Worm (Caenorhabditis elegans) whole organism, L4 larva: ENCODE measurements around the gene mrps-2.

Experiments used
- F26F4.8 ChIP-seq: fragments of 200-800 bp; sonication (Bioruptor generic); conservative IDR thresholded peaks from 2 replicates; pipeline ENCODE4 v1.3.6; 2022; ENCODE audit warnings: missing genetic modification characterization, missing compliant biosample characterization
- F44E2.7 ChIP-seq: fragments of 200-800 bp; sonication (Bioruptor generic); IDR thresholded peaks from 2 replicates; pipeline ENCODE4 v2.1.2; 2022; ENCODE audit warnings: missing genetic modification characterization, missing compliant biosample characterization
- F49E8.2 ChIP-seq: sonication (generic microtip); optimal IDR thresholded peaks from 2 replicates; lab custom pipeline; 2016; ENCODE audit warnings: missing compliant biosample characterization, mild to moderate bottlenecking, missing genetic modification characterization, borderline replicate concordance
- T26A8.4 ChIP-seq: fragments of 200-800 bp; sonication (Bioruptor generic); IDR thresholded peaks from 2 replicates; pipeline ENCODE4 v1.3.6; 2022; ENCODE audit warnings: missing genetic modification characterization, missing compliant biosample characterization
- Y105C5A.15 ChIP-seq: fragments of 200-800 bp; sonication (Bioruptor generic); IDR thresholded peaks from 2 replicates; pipeline ENCODE4 v1.3.6; 2022; ENCODE audit warnings: missing genetic modification characterization, missing compliant biosample characterization
- Y75B8A.6 ChIP-seq: fragments of 200-800 bp; sonication (Bioruptor generic); IDR thresholded peaks from 2 replicates; pipeline ENCODE4 v1.3.6; 2022; ENCODE audit warnings: missing genetic modification reagents, missing genetic modification characterization, missing compliant biosample characterization
- aly-2 ChIP-seq: sonication (generic microtip); optimal IDR thresholded peaks from 2 replicates; lab custom pipeline; 2018; ENCODE audit warnings: missing biosample characterization, missing genetic modification characterization
- arid-1 ChIP-seq: fragments of 200-800 bp; sonication (Bioruptor generic); conservative IDR thresholded peaks from 2 replicates; pipeline ENCODE4 v1.3.6; 2022; ENCODE audit warnings: missing genetic modification reagents, missing genetic modification characterization, missing compliant biosample characterization
- ces-1 ChIP-seq: fragments of 150-350 bp; sonication (generic microtip); optimal IDR thresholded peaks from 4 replicates; lab custom pipeline; 2014; ENCODE audit warnings: missing biosample characterization, missing genetic modification reagents, missing genetic modification characterization
- ctbp-1 ChIP-seq: fragments of 200-800 bp; sonication (Bioruptor generic); IDR thresholded peaks from 2 replicates; pipeline ENCODE4 v1.3.6; 2022; ENCODE audit warnings: missing genetic modification reagents, missing genetic modification characterization, missing compliant biosample characterization
- daf-16 ChIP-seq, 3 experiments: sonication (generic microtip); optimal IDR thresholded peaks; 2 replicates each; lab custom pipeline; 2016 to 2017; ENCODE audit warnings: missing genetic modification characterization in 3 of 3, missing genetic modification reagents in 3 of 3, mild to moderate bottlenecking in 2 of 3, missing compliant biosample characterization in 2 of 3, missing biosample characterization in 1 of 3, moderate library complexity in 1 of 3
- daf-19 ChIP-seq: fragments of 200-800 bp; sonication (Bioruptor generic); conservative IDR thresholded peaks from 2 replicates; pipeline ENCODE4 v1.3.6; 2022; ENCODE audit warnings: missing genetic modification characterization, missing compliant biosample characterization
- dmd-6 ChIP-seq: fragments of 200-800 bp; sonication (Bioruptor generic); IDR thresholded peaks from 2 replicates; pipeline ENCODE4 v1.3.6; 2022; ENCODE audit warnings: missing genetic modification reagents, missing genetic modification characterization, missing compliant biosample characterization
- dmd-8 ChIP-seq: fragments of 200-800 bp; sonication (Bioruptor generic); IDR thresholded peaks from 2 replicates; pipeline ENCODE4 v1.3.6; 2022; ENCODE audit warnings: missing genetic modification characterization, missing compliant biosample characterization
- dmd-9 ChIP-seq: fragments of 200-800 bp; sonication (Bioruptor generic); IDR thresholded peaks from 2 replicates; pipeline ENCODE4 v1.3.6; 2022; ENCODE audit warnings: missing genetic modification reagents, missing genetic modification characterization, missing compliant biosample characterization
- egl-43 ChIP-seq: fragments of 200-800 bp; sonication (Bioruptor generic); IDR thresholded peaks from 2 replicates; pipeline ENCODE4 v1.3.6; 2022; ENCODE audit warnings: missing genetic modification reagents, missing genetic modification characterization, missing compliant biosample characterization
- hlh-11 ChIP-seq: fragments of 200-800 bp; sonication (Bioruptor generic); optimal IDR thresholded peaks from 2 replicates; lab custom pipeline; 2018; ENCODE audit warnings: mild to moderate bottlenecking, missing genetic modification characterization, missing compliant biosample characterization
- hlh-30 ChIP-seq: sonication (generic microtip); optimal IDR thresholded peaks from 2 replicates; lab custom pipeline; 2017; ENCODE audit warnings: antibody characterized with exemption, mild to moderate bottlenecking, missing genetic modification characterization, missing compliant biosample characterization; ENCODE audit not compliant: insufficient read depth
- hmg-1.1 ChIP-seq: fragments of 200-800 bp; sonication (Bioruptor generic); IDR thresholded peaks from 2 replicates; pipeline ENCODE4 v1.3.6; 2022; ENCODE audit warnings: missing genetic modification reagents, missing genetic modification characterization, missing compliant biosample characterization
- lim-7 ChIP-seq: fragments of 200-800 bp; sonication (Bioruptor generic); IDR thresholded peaks from 2 replicates; pipeline ENCODE4 v1.3.6; 2022; ENCODE audit warnings: missing genetic modification characterization, missing compliant biosample characterization
- lin-13 ChIP-seq: fragments of 150-350 bp; optimal IDR thresholded peaks from 2 replicates; lab custom pipeline; 2014; ENCODE audit warnings: missing biosample characterization, missing genetic modification reagents, missing genetic modification characterization
- lin-38 ChIP-seq: fragments of 200-800 bp; sonication (Bioruptor generic); IDR thresholded peaks from 2 replicates; pipeline ENCODE4 v1.3.6; 2022; ENCODE audit warnings: missing genetic modification reagents, missing genetic modification characterization, missing compliant biosample characterization
- lin-39 ChIP-seq: fragments of 150-350 bp; optimal IDR thresholded peaks from 2 replicates; lab custom pipeline; 2014; ENCODE audit warnings: missing biosample characterization, missing genetic modification reagents, missing genetic modification characterization
- lir-3 ChIP-seq: sonication (generic microtip); optimal IDR thresholded peaks from 2 replicates; lab custom pipeline; 2016; ENCODE audit warnings: mild to moderate bottlenecking, missing genetic modification characterization, missing compliant biosample characterization
- madf-9 ChIP-seq: fragments of 200-800 bp; sonication (Bioruptor generic); conservative IDR thresholded peaks from 2 replicates; pipeline ENCODE4 v1.3.6; 2022; ENCODE audit warnings: missing genetic modification reagents, missing genetic modification characterization, missing compliant biosample characterization
- mes-2 ChIP-seq: sonication (generic microtip); optimal IDR thresholded peaks from 2 replicates; lab custom pipeline; 2016; ENCODE audit warnings: missing genotype, mild to moderate bottlenecking, missing genetic modification characterization, missing compliant biosample characterization; ENCODE audit not compliant: poor library complexity, severe bottlenecking
- mxl-3 ChIP-seq: fragments of 200-800 bp; sonication (Bioruptor generic); optimal IDR thresholded peaks from 2 replicates; lab custom pipeline; 2018; ENCODE audit warnings: mild to moderate bottlenecking, missing genetic modification characterization, missing compliant biosample characterization
- nhr-10 ChIP-seq: fragments of 150-350 bp; optimal IDR thresholded peaks from 2 replicates; lab custom pipeline; 2014; ENCODE audit warnings: missing biosample characterization, missing genetic modification characterization
- nhr-111 ChIP-seq: fragments of 200-800 bp; sonication (Bioruptor generic); optimal IDR thresholded peaks from 2 replicates; lab custom pipeline; 2018; ENCODE audit warnings: mild to moderate bottlenecking, missing genetic modification characterization, missing compliant biosample characterization
- nhr-25 ChIP-seq: sonication (generic microtip); optimal IDR thresholded peaks from 2 replicates; lab custom pipeline; 2017; ENCODE audit warnings: missing genetic modification characterization, mild to moderate bottlenecking, missing compliant biosample characterization, antibody characterized with exemption, moderate library complexity, borderline replicate concordance; ENCODE audit not compliant: insufficient read depth
- nhr-41 ChIP-seq: fragments of 200-800 bp; sonication (Bioruptor generic); IDR thresholded peaks from 2 replicates; pipeline ENCODE4 v1.3.6; 2022; ENCODE audit warnings: missing genetic modification reagents, missing genetic modification characterization, missing compliant biosample characterization
- nhr-42 ChIP-seq: fragments of 200-800 bp; sonication (Bioruptor generic); IDR thresholded peaks from 2 replicates; pipeline ENCODE4 v1.3.6; 2022; ENCODE audit warnings: missing genetic modification characterization, missing compliant biosample characterization
- nhr-48 ChIP-seq: sonication (generic microtip); optimal IDR thresholded peaks from 2 replicates; lab custom pipeline; 2016; ENCODE audit warnings: mild to moderate bottlenecking, missing genetic modification characterization, missing compliant biosample characterization
- nhr-77 ChIP-seq: fragments of 150-350 bp; optimal IDR thresholded peaks from 2 replicates; lab custom pipeline; 2014; ENCODE audit warnings: missing biosample characterization, missing genetic modification characterization
- pha-4 ChIP-seq, 2 experiments: fragments of 150-350 bp in 1 of 2; fragments of 200-800 bp in 1 of 2; sonication (Bioruptor generic) in 1 of 2; IDR thresholded peaks in 1 of 2; optimal IDR thresholded peaks in 1 of 2; 2 replicates each; pipeline versions ENCODE4 v1.3.6 to Lab custom; 2014 to 2022; ENCODE audit warnings: missing genetic modification characterization in 2 of 2, missing genetic modification reagents in 2 of 2, missing biosample characterization in 1 of 2, missing compliant biosample characterization in 1 of 2
- php-3 ChIP-seq: fragments of 200-800 bp; sonication (Bioruptor generic); IDR thresholded peaks from 2 replicates; pipeline ENCODE4 v1.3.6; 2022; ENCODE audit warnings: missing genetic modification reagents, missing genetic modification characterization, missing compliant biosample characterization
- skn-1 ChIP-seq: fragments of 150-350 bp; optimal IDR thresholded peaks from 2 replicates; lab custom pipeline; 2014; ENCODE audit warnings: missing biosample characterization, missing genetic modification characterization
- snpc-4 ChIP-seq: fragments of 150-350 bp; optimal IDR thresholded peaks from 2 replicates; lab custom pipeline; 2014; ENCODE audit warnings: missing biosample characterization, missing genetic modification characterization
- tra-1 ChIP-seq: fragments of 200-800 bp; sonication (Bioruptor generic); IDR thresholded peaks from 2 replicates; pipeline ENCODE4 v1.3.6; 2022; ENCODE audit warnings: missing genetic modification reagents, missing genetic modification characterization, missing compliant biosample characterization
- unc-130 ChIP-seq: sonication (generic microtip); optimal IDR thresholded peaks from 2 replicates; lab custom pipeline; 2016; ENCODE audit warnings: missing genetic modification reagents, missing genetic modification characterization, missing compliant biosample characterization
- unc-39 ChIP-seq: sonication (generic microtip); optimal IDR thresholded peaks from 2 replicates; lab custom pipeline; 2017; ENCODE audit warnings: missing biosample characterization, missing genetic modification characterization
- unc-62 ChIP-seq, 3 experiments: fragments of 150-350 bp in 1 of 3; sonication (generic microtip); optimal IDR thresholded peaks in 2 of 3; peaks in 1 of 3; 1 replicate in 1 of 3; 2 replicates in 2 of 3; lab custom pipeline; 2014 to 2017; ENCODE audit warnings: missing biosample characterization in 3 of 3, missing genetic modification characterization in 3 of 3, missing genetic modification reagents in 3 of 3, missing genotype in 1 of 3
- vab-7 ChIP-seq: fragments of 200-800 bp; sonication (Bioruptor generic); IDR thresholded peaks from 2 replicates; pipeline ENCODE4 v1.3.6; 2022; ENCODE audit warnings: missing genetic modification reagents, missing genetic modification characterization, missing compliant biosample characterization
- zag-1 ChIP-seq: fragments of 150-350 bp; optimal IDR thresholded peaks from 2 replicates; lab custom pipeline; 2014; ENCODE audit warnings: missing biosample characterization, missing genetic modification characterization
- zfp-3 ChIP-seq: fragments of 200-800 bp; sonication (Bioruptor generic); conservative IDR thresholded peaks from 2 replicates; pipeline ENCODE4 v1.3.6; 2022; ENCODE audit warnings: missing genetic modification reagents, missing genetic modification characterization, missing compliant biosample characterization
- zip-11 ChIP-seq: fragments of 200-800 bp; sonication (Bioruptor generic); IDR thresholded peaks from 2 replicates; pipeline ENCODE4 v1.3.6; 2022; ENCODE audit warnings: missing genetic modification characterization, missing compliant biosample characterization

The mrps-2 gene

DNA sequence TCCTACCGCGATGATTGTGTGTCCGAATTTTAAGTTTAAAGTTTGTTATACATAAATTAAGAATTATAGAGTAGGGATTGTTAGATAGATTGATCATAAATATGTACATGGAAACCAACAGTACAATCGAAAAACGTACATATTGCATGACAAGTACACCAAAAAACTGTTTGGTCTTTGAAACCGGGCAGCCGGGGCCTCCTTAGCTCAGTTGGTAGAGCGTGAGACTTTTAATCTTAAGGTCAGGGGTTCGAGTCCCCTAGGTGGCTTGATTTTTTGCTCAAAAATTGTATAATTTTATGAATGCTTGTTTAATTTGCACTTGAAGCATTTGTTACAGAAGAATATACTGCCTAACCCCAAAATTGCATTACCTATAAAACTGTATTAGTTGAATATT is 29.6 kb downstream of the mrps-2 start (continued):
- TF ChIP-seq pha-4 (GFP tag; IDR thresholded peaks at IDR 0.05; lab: Robert Waterston, UW) = peak; percentile 34; the same call in 1 of the 2 replicates
- TF ChIP-seq pha-4 (tag; optimal IDR thresholded peaks at IDR 0.05; lab: Kevin White, UChicago) = no peak
- no peak for TF ChIP-seq mes-2

ce11 chrV:8495965-8496364 is 30.5 kb downstream of the mrps-2 start:
- no peak for TF ChIP-seq nhr-77 (tag; lab: Kevin White, UChicago)
- TF ChIP-seq arid-1 (GFP tag; lab: Robert Waterston, UW) = peak; percentile 43; the same call in 1 of the 2 replicates
- TF ChIP-seq zip-11 (GFP tag; lab: Robert Waterston, UW) = no peak
- 0 out of 2 replicates have a peak, but pooled peaks have one; percentile 62 for TF ChIP-seq dmd-8 (GFP tag; lab: Robert Waterston, UW)
- TF ChIP-seq nhr-41 (GFP tag; lab: Robert Waterston, UW) = peak; percentile 50; the same call in 1 of the 2 replicates
- TF ChIP-seq madf-9 (GFP tag; lab: Robert Waterston, UW) = 0 out of 2 replicates have a peak, but pooled peaks have one; percentile 32
- peak; percentile 36 for TF ChIP-seq unc-130
- TF ChIP-seq daf-19 (GFP tag; lab: Robert Waterston, UW) = peak; percentile 70
- peak; percentile 9 for TF ChIP-seq snpc-4 (tag; lab: Kevin White, UChicago)
- peak; percentile 31 for TF ChIP-seq lir-3
- no peak for TF ChIP-seq F49E8.2 (tag; lab: Kevin White, UChicago)
- no peak for TF ChIP-seq Y75B8A.6
- no peak for TF ChIP-seq unc-62 (GFP tag; optimal IDR thresholded peaks at IDR 0.05 in 1 of 2; lab: Kevin White, UChicago)
- TF ChIP-seq unc-62 (tag; optimal IDR thresholded peaks at IDR 0.05; lab: Kevin White, UChicago) = no peak
- TF ChIP-seq nhr-25 (tag; lab: Kevin White, UChicago) = no peak
- TF ChIP-seq nhr-48 (tag; lab: Kevin White, UChicago) = no peak
- TF ChIP-seq mxl-3 (GFP tag; lab: Kevin White, UChicago) = no peak
- TF ChIP-seq mes-2 = peak; percentile 58
- peak; percentile 34; the same call in 1 of the 2 replicates for TF ChIP-seq dmd-6 (GFP tag; lab: Robert Waterston, UW)
- TF ChIP-seq F26F4.8 = 0 out of 2 replicates have a peak, but pooled peaks have one; percentile 41
- TF ChIP-seq zag-1 (tag; lab: Kevin White, UChicago) = no peak
- TF ChIP-seq skn-1 (tag; lab: Kevin White, UChicago) = no peak
- TF ChIP-seq php-3 = peak; percentile 56; the same call in 1 of the 2 replicates
- TF ChIP-seq lin-38 (GFP tag; lab: Robert Waterston, UW) = peak; percentile 71
- TF ChIP-seq daf-16 (GFP tag; optimal IDR thresholded peaks at IDR 0.05; lab: Kevin White, UChicago) = peak in 1 of 2 experiments; percentile 55
- TF ChIP-seq daf-16 (tag; optimal IDR thresholded peaks at IDR 0.05; lab: Kevin White, UChicago) = peak; percentile 66
- peak; percentile 61; the same call in 1 of the 2 replicates for TF ChIP-seq nhr-42
- no peak for TF ChIP-seq lin-39 (tag; lab: Kevin White, UChicago)
- TF ChIP-seq nhr-111 (GFP tag; lab: Kevin White, UChicago) = peak; percentile 15
- TF ChIP-seq T26A8.4 (GFP tag; lab: Robert Waterston, UW) = no peak
- peak; percentile 83 for TF ChIP-seq egl-43 (GFP tag; lab: Robert Waterston, UW)
- TF ChIP-seq hmg-1.1 (GFP tag; lab: Robert Waterston, UW) = 0 out of 2 replicates have a peak, but pooled peaks have one; percentile 45
- no peak for TF ChIP-seq unc-39
- TF ChIP-seq tra-1 = peak; percentile 46; the same call in 1 of the 2 replicates
- TF ChIP-seq vab-7 (GFP tag; lab: Robert Waterston, UW) = peak; percentile 78
- no peak for TF ChIP-seq zfp-3 (GFP tag; lab: Robert Waterston, UW)
- no peak for TF ChIP-seq hlh-30 (tag; lab: Kevin White, UChicago)
- TF ChIP-seq lim-7 (GFP tag; lab: Robert Waterston, UW) = peak; percentile 69
- TF ChIP-seq nhr-10 (tag; lab: Kevin White, UChicago) = no peak
- TF ChIP-seq dmd-9 = no peak
- no peak for TF ChIP-seq aly-2 (tag; lab: Kevin White, UChicago)
- TF ChIP-seq Y105C5A.15 = 0 out of 2 replicates have a peak, but pooled peaks have one; percentile 10
- no peak for TF ChIP-seq lin-13 (GFP tag; lab: Kevin White, UChicago)
- no peak for TF ChIP-seq ces-1 (GFP tag; lab: Kevin White, UChicago)
- TF ChIP-seq ctbp-1 (GFP tag; lab: Robert Waterston, UW) = peak; percentile 72
- TF ChIP-seq F44E2.7 (GFP tag; lab: Robert Waterston, UW) = 0 out of 2 replicates have a peak, but pooled peaks have one; percentile 20
- peak; percentile 11 for TF ChIP-seq hlh-11 (tag; lab: Kevin White, UChicago)
